Worm (Caenorhabditis elegans) whole organism, late embryonic: Measurements from ENCODE around the gene F55A11.8.

Experiments
- C38D4.7 ChIP-seq: fragments of 200-800 bp; sonication (Bioruptor generic); optimal IDR thresholded peaks from 2 replicates; lab custom pipeline; 2018; ENCODE audit warnings: mild to moderate bottlenecking, missing genetic modification characterization, moderate library complexity, missing compliant biosample characterization
- F13H6.1 ChIP-seq: sonication (generic microtip); optimal IDR thresholded peaks from 2 replicates; lab custom pipeline; 2016; ENCODE audit warnings: missing genetic modification characterization, missing compliant biosample characterization
- K02D7.2 ChIP-seq: sonication (generic microtip); optimal IDR thresholded peaks from 2 replicates; lab custom pipeline; 2017; ENCODE audit warnings: mild to moderate bottlenecking, missing genetic modification characterization, missing compliant biosample characterization
- K09A11.1 ChIP-seq: sonication (generic microtip); optimal IDR thresholded peaks from 2 replicates; lab custom pipeline; 2017; ENCODE audit warnings: antibody characterized with exemption, mild to moderate bottlenecking, missing genetic modification characterization, missing compliant biosample characterization; ENCODE audit not compliant: insufficient read depth
- T23F11.4 ChIP-seq: fragments of 200-800 bp; sonication (Bioruptor generic); optimal IDR thresholded peaks from 2 replicates; lab custom pipeline; 2018; ENCODE audit warnings: mild to moderate bottlenecking, missing genetic modification characterization, missing compliant biosample characterization
- Y22D7AL.16 ChIP-seq: sonication (generic microtip); optimal IDR thresholded peaks from 2 replicates; lab custom pipeline; 2016; ENCODE audit warnings: missing genetic modification characterization, missing compliant biosample characterization
- ceh-18 ChIP-seq: sonication (generic microtip); optimal IDR thresholded peaks from 2 replicates; lab custom pipeline; 2016; ENCODE audit warnings: missing genetic modification characterization, missing compliant biosample characterization
- ceh-19 ChIP-seq: fragments of 200-800 bp; sonication (Bioruptor generic); optimal IDR thresholded peaks from 2 replicates; lab custom pipeline; 2018; ENCODE audit warnings: mild to moderate bottlenecking, missing genetic modification characterization, missing compliant biosample characterization
- ceh-22 ChIP-seq: sonication (generic microtip); optimal IDR thresholded peaks from 2 replicates; lab custom pipeline; 2017; ENCODE audit warnings: missing biosample characterization, missing genetic modification characterization
- ceh-30 ChIP-seq: fragments of 150-350 bp; optimal IDR thresholded peaks from 2 replicates; lab custom pipeline; 2014; ENCODE audit warnings: missing biosample characterization, missing genetic modification characterization
- ceh-45 ChIP-seq: fragments of 200-800 bp; sonication (Bioruptor generic); IDR thresholded peaks from 2 replicates; pipeline ENCODE4 v1.3.6; 2022; ENCODE audit warnings: missing genetic modification reagents, missing genetic modification characterization, missing compliant biosample characterization
- ceh-48 ChIP-seq: sonication (generic microtip); optimal IDR thresholded peaks from 2 replicates; lab custom pipeline; 2016; ENCODE audit warnings: missing genetic modification characterization, inconsistent platforms, missing compliant biosample characterization
- elt-2 ChIP-seq: sonication (generic microtip); optimal IDR thresholded peaks from 2 replicates; lab custom pipeline; 2016; ENCODE audit warnings: missing genetic modification reagents, missing genetic modification characterization, missing compliant biosample characterization
- fax-1 ChIP-seq: sonication (generic microtip); optimal IDR thresholded peaks from 2 replicates; lab custom pipeline; 2016; ENCODE audit warnings: missing genotype, missing genetic modification characterization, missing compliant biosample characterization
- fkh-6 ChIP-seq: sonication (generic microtip); optimal IDR thresholded peaks from 2 replicates; lab custom pipeline; 2016; ENCODE audit warnings: missing genetic modification characterization, missing compliant biosample characterization
- gmeb-2 ChIP-seq: sonication (generic microtip); optimal IDR thresholded peaks from 2 replicates; lab custom pipeline; 2016; ENCODE audit warnings: missing genetic modification characterization, inconsistent platforms, missing compliant biosample characterization
- hlh-13 ChIP-seq: fragments of 200-800 bp; sonication (Bioruptor generic); optimal IDR thresholded peaks from 2 replicates; lab custom pipeline; 2018; ENCODE audit warnings: mild to moderate bottlenecking, missing genetic modification characterization, missing compliant biosample characterization
- hlh-15 ChIP-seq: sonication (generic microtip); optimal IDR thresholded peaks from 2 replicates; lab custom pipeline; 2016; ENCODE audit warnings: missing genetic modification characterization, missing compliant biosample characterization
- hlh-6 ChIP-seq: sonication (generic microtip); optimal IDR thresholded peaks from 2 replicates; lab custom pipeline; 2016; ENCODE audit warnings: missing genotype, missing genetic modification characterization, missing compliant biosample characterization
- hlh-8 ChIP-seq: sonication (generic microtip); optimal IDR thresholded peaks from 2 replicates; lab custom pipeline; 2016; ENCODE audit warnings: missing genotype, missing genetic modification characterization, missing compliant biosample characterization
- lim-6 ChIP-seq: sonication (generic microtip); optimal IDR thresholded peaks from 2 replicates; lab custom pipeline; 2016; ENCODE audit warnings: missing genetic modification characterization, missing compliant biosample characterization
- lin-11 ChIP-seq: fragments of 200-800 bp; sonication (Bioruptor generic); optimal IDR thresholded peaks from 2 replicates; lab custom pipeline; 2018; ENCODE audit warnings: mild to moderate bottlenecking, missing genetic modification characterization, missing compliant biosample characterization
- madf-2 ChIP-seq: sonication (generic microtip); optimal IDR thresholded peaks from 2 replicates; lab custom pipeline; 2017; ENCODE audit warnings: missing genetic modification characterization, missing compliant biosample characterization
- mec-3 ChIP-seq: sonication (generic microtip); optimal IDR thresholded peaks from 2 replicates; lab custom pipeline; 2016; ENCODE audit warnings: borderline replicate concordance, missing genetic modification characterization, missing compliant biosample characterization
- nfya-1 ChIP-seq: sonication (generic microtip); optimal IDR thresholded peaks from 2 replicates; lab custom pipeline; 2017; ENCODE audit warnings: missing genetic modification characterization, mild to moderate bottlenecking, missing compliant biosample characterization, antibody characterized with exemption, moderate library complexity
- npax-4 ChIP-seq: sonication (generic microtip); optimal IDR thresholded peaks from 2 replicates; lab custom pipeline; 2016; ENCODE audit warnings: missing genetic modification characterization, missing compliant biosample characterization
- odd-2 ChIP-seq: sonication (generic microtip); optimal IDR thresholded peaks from 2 replicates; lab custom pipeline; 2017; ENCODE audit warnings: antibody characterized with exemption, mild to moderate bottlenecking, missing genetic modification characterization, missing compliant biosample characterization
- pag-3 ChIP-seq: sonication (generic microtip); optimal IDR thresholded peaks from 2 replicates; lab custom pipeline; 2016; ENCODE audit warnings: missing compliant biosample characterization, missing genetic modification characterization, borderline replicate concordance
- pat-9 ChIP-seq: fragments of 200-800 bp; sonication (Bioruptor generic); optimal IDR thresholded peaks from 2 replicates; lab custom pipeline; 2018; ENCODE audit warnings: mild to moderate bottlenecking, missing genetic modification characterization, moderate library complexity, missing compliant biosample characterization
- pax-1 ChIP-seq: fragments of 150-350 bp; optimal IDR thresholded peaks from 2 replicates; lab custom pipeline; 2014; ENCODE audit warnings: missing biosample characterization, missing genetic modification characterization
- pha-2 ChIP-seq: sonication (generic microtip); optimal IDR thresholded peaks from 2 replicates; lab custom pipeline; 2017; ENCODE audit warnings: mild to moderate bottlenecking, missing genetic modification characterization, missing compliant biosample characterization
- pqm-1 ChIP-seq: sonication (generic microtip); optimal IDR thresholded peaks from 2 replicates; lab custom pipeline; 2016; ENCODE audit warnings: missing genetic modification characterization, missing compliant biosample characterization
- pros-1 ChIP-seq: fragments of 150-350 bp; optimal IDR thresholded peaks from 2 replicates; lab custom pipeline; 2014; ENCODE audit warnings: missing biosample characterization, missing genetic modification reagents, missing genetic modification characterization
- ref-2 ChIP-seq: sonication (generic microtip); optimal IDR thresholded peaks from 2 replicates; lab custom pipeline; 2016; ENCODE audit warnings: missing genetic modification characterization, missing compliant biosample characterization
- rnt-1 ChIP-seq: sonication (generic microtip); optimal IDR thresholded peaks from 2 replicates; lab custom pipeline; 2016; ENCODE audit warnings: missing genetic modification characterization, missing compliant biosample characterization
- sox-4 ChIP-seq: sonication (generic microtip); optimal IDR thresholded peaks from 2 replicates; lab custom pipeline; 2017; ENCODE audit warnings: mild to moderate bottlenecking, missing genetic modification characterization, inconsistent platforms, missing compliant biosample characterization
- tbx-7 ChIP-seq: sonication (generic microtip); optimal IDR thresholded peaks from 2 replicates; lab custom pipeline; 2016; ENCODE audit warnings: missing genotype, missing genetic modification characterization, missing compliant biosample characterization
- ttx-3 ChIP-seq: sonication (generic microtip); optimal IDR thresholded peaks from 2 replicates; lab custom pipeline; 2016; ENCODE audit warnings: missing genetic modification reagents, missing genetic modification characterization, missing compliant biosample characterization
- unc-3 ChIP-seq, 2 experiments: fragments of 200-800 bp in 1 of 2; sonication (Bioruptor generic) in 1 of 2; sonication (generic microtip) in 1 of 2; conservative IDR thresholded peaks in 1 of 2; optimal IDR thresholded peaks in 1 of 2; 2 replicates each; pipeline versions ENCODE4 v1.3.6 to Lab custom; 2016 to 2022; ENCODE audit warnings: missing compliant biosample characterization in 2 of 2, missing genetic modification characterization in 2 of 2, missing genetic modification reagents in 1 of 2
- unc-42 ChIP-seq: sonication (generic microtip); optimal IDR thresholded peaks from 2 replicates; lab custom pipeline; 2016; ENCODE audit warnings: missing genotype, missing genetic modification characterization, missing compliant biosample characterization
- unc-86 ChIP-seq: sonication (generic microtip); optimal IDR thresholded peaks from 2 replicates; lab custom pipeline; 2016; ENCODE audit warnings: missing genetic modification characterization, missing compliant biosample characterization
- zip-5 ChIP-seq: sonication (generic microtip); optimal IDR thresholded peaks from 2 replicates; lab custom pipeline; 2016; ENCODE audit warnings: missing genetic modification characterization, missing compliant biosample characterization

F55A11.8 gene

DNA sequence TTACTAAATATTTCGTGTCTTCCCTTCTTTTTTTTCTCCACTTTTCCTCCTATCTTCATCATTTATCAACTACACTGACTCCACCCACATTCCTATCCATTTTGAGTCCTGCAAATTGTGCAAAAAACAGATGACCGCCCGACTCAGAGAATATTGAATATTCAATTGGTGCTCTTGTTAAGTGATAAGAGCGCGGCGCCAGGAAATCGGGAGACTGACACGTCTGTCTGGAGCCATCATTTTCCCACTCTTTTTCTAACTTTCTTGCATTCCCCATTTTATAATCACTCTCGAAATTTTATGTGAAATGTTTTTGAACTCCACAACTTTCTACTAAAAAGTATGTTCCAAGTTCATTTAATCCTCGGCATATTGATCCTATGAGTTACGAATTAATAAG, 32.1 kb upstream of the F55A11.8 start:
- TF ChIP-seq pha-2: no peak
- TF ChIP-seq pax-1 (tag; lab: Kevin White, UChicago): no peak

DNA sequence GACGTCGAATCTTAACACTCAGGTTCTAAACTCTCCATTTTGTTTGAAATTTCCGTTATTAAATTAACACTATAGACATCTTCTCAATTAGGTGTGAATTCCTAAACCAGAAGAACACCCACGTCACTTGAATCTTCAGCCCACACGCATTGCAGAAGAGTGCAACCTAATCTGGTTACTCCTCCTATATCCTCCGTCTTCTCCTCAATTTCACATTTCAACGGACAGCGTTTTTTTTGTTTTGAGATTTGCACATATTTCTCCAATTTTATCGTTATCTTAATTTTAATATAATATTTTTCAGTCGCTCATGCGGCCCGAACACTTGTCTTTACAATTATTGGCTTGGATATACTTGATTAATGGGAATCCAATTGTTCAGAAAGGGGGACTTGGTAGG, 30.6 kb upstream of the F55A11.8 start, which contains the start of gene smoc-1:
Gene smoc-1 (plus strand): TSS at position 301 of the 400 bp plus-strand sequence.
- TF ChIP-seq lin-11: no peak
- TF ChIP-seq ceh-19 (GFP tag; lab: Kevin White, UChicago): no peak
- no peak for TF ChIP-seq ceh-30
- TF ChIP-seq pat-9 (tag; lab: Kevin White, UChicago): no peak
- no peak for TF ChIP-seq T23F11.4 (GFP tag; lab: Kevin White, UChicago)
- no peak for TF ChIP-seq ceh-48 (tag; lab: Kevin White, UChicago)
- TF ChIP-seq madf-2: no peak
- no peak for TF ChIP-seq pag-3 (tag; lab: Kevin White, UChicago)
- TF ChIP-seq hlh-8 (tag; lab: Kevin White, UChicago): no peak
- no peak for TF ChIP-seq unc-42
- TF ChIP-seq hlh-13 (GFP tag; lab: Kevin White, UChicago): no peak
- TF ChIP-seq Y22D7AL.16 (tag; lab: Kevin White, UChicago): no peak
- TF ChIP-seq C38D4.7 (GFP tag; lab: Kevin White, UChicago): no peak
- no peak for TF ChIP-seq fkh-6 (tag; lab: Kevin White, UChicago)
- no peak for TF ChIP-seq rnt-1 (tag; lab: Kevin White, UChicago)
- TF ChIP-seq tbx-7 (tag; lab: Kevin White, UChicago): no peak
- no peak for TF ChIP-seq hlh-15 (tag; lab: Kevin White, UChicago)
- TF ChIP-seq npax-4 (tag; lab: Kevin White, UChicago): no peak
- TF ChIP-seq, all 69 proteins: peak for 0

DNA sequence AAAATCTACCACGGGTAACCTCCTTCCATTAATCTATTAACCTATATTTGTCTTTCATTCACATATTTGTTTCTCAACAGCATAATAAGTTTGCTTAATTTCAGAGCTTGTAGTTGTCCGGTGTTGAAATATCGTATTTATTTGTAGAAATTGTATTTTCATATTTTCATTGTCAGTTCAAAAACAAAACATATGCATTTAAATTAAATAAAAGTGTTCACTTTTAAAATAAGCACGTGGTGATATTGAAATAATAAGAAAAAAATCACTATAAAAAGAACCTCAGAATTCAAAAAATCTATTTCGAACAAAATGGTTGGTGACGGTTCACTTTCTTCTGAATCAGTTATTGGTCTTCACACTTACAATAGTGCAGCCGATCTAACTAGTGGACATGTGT, 29.4 kb upstream of the F55A11.8 start, which contains the start of gene T04F3.3:
Gene T04F3.3 (plus strand): TSS at position 301 of the 400 bp plus-strand sequence.
- no peak for TF ChIP-seq sox-4
- TF ChIP-seq lim-6 (tag; lab: Kevin White, UChicago): no peak
- TF ChIP-seq fax-1 (tag; lab: Kevin White, UChicago): no peak
- no peak for TF ChIP-seq odd-2 (tag; lab: Kevin White, UChicago)
- no peak for TF ChIP-seq ceh-22 (tag; lab: Kevin White, UChicago)
- TF ChIP-seq elt-2 (tag; lab: Kevin White, UChicago): no peak
- TF ChIP-seq pat-9 (tag; lab: Kevin White, UChicago): no peak

DNA sequence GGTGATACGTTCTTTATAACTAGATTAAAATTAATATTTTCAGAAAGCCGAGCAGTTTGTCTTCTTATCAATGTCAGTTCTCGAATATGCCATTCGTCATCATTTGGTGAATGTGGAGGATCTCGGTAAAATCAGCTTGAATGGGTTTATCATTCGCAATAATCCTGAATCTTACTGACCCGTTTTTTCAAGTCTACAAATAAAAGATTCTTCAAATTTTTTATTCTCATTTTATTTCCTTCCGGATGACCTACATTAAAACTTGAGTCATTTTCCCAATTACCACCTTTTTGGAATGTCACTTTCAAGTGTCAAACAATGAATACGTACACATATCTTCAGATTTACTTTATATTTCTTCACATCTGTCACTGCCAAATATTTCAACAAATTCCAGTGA, 27.6 kb upstream of the F55A11.8 start, which contains the start of gene T04F3.5:
Gene T04F3.5 (plus strand): TSS at position 301 of the 400 bp plus-strand sequence.
- TF ChIP-seq madf-2 (no peak), K02D7.2 (tag; lab: Kevin White, UChicago) (no peak), K09A11.1 (tag; lab: Kevin White, UChicago) (no peak), C38D4.7 (GFP tag; lab: Kevin White, UChicago) (no peak), unc-3 (GFP tag; conservative IDR thresholded peaks at IDR 0.05; lab: Robert Waterston, UW) (no peak), unc-3 (tag; optimal IDR thresholded peaks at IDR 0.05; lab: Kevin White, UChicago) (no peak), pqm-1 (tag; lab: Kevin White, UChicago) (no peak), mec-3 (no peak), unc-86 (tag; lab: Kevin White, UChicago) (no peak)
- TF ChIP-seq, all 69 proteins: peak for 0

DNA sequence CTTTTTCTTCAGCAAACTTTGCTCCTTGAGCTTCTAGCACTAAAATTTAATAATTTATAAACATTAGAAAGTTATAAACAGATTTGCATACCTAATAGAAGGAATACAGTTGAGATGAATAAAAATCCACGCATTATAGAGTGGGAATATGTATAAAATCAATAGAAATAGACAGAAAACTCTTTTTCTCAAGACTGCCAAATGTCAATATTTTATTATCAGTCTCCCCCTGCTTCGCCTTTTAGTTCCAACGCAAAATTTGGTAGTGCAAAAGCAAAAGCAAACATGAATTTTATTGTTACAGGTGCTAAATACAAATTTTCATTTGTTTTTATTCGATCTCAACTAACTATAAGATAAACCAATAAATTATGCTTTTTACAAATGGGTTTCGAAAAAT, 25.1 kb upstream of the F55A11.8 start, which contains the start of gene T04F3.4:
Gene T04F3.4 (minus strand): TSS at position 187 of the 400 bp plus-strand sequence.
- TF ChIP-seq unc-86 (tag; lab: Kevin White, UChicago): no peak
- no peak for TF ChIP-seq zip-5 (tag; lab: Kevin White, UChicago)
- TF ChIP-seq hlh-13 (GFP tag; lab: Kevin White, UChicago): no peak
- TF ChIP-seq pros-1 (tag; lab: Kevin White, UChicago): no peak
- TF ChIP-seq ceh-45 (GFP tag; lab: Robert Waterston, UW): no peak
- TF ChIP-seq ceh-18 (tag; lab: Kevin White, UChicago): no peak
- TF ChIP-seq elt-2 (tag; lab: Kevin White, UChicago): no peak
- TF ChIP-seq lin-11: no peak
- no peak for TF ChIP-seq hlh-6 (tag; lab: Kevin White, UChicago)
- no peak for TF ChIP-seq ttx-3 (tag; lab: Kevin White, UChicago)
- no peak for TF ChIP-seq ceh-48 (tag; lab: Kevin White, UChicago)
- TF ChIP-seq unc-3 (GFP tag; conservative IDR thresholded peaks at IDR 0.05; lab: Robert Waterston, UW): no peak
- no peak for TF ChIP-seq unc-3 (tag; optimal IDR thresholded peaks at IDR 0.05; lab: Kevin White, UChicago)
- TF ChIP-seq F13H6.1: no peak
- TF ChIP-seq gmeb-2 (tag; lab: Kevin White, UChicago): no peak
- TF ChIP-seq ref-2: no peak
- TF ChIP-seq fkh-6 (tag; lab: Kevin White, UChicago): no peak
- TF ChIP-seq nfya-1 (tag; lab: Kevin White, UChicago): no peak
- TF ChIP-seq pat-9 (tag; lab: Kevin White, UChicago): no peak
- TF ChIP-seq npax-4 (tag; lab: Kevin White, UChicago): no peak
